Worm (Caenorhabditis elegans) whole organism, L4 larva: Measurements from ENCODE around the gene C33A12.19.
A peak's percentile ranks its signal among the peaks of the same experiment; 100 is the strongest.

Experiments
- F44E2.7 ChIP-seq: fragments of 200-800 bp; sonication (Bioruptor generic); IDR thresholded peaks from 2 replicates; pipeline ENCODE4 v2.1.2; 2022; ENCODE audit warnings: missing genetic modification characterization, missing compliant biosample characterization
- F49E8.2 ChIP-seq: sonication (generic microtip); optimal IDR thresholded peaks from 2 replicates; lab custom pipeline; 2016; ENCODE audit warnings: missing compliant biosample characterization, mild to moderate bottlenecking, missing genetic modification characterization, borderline replicate concordance
- T26A8.4 ChIP-seq: fragments of 200-800 bp; sonication (Bioruptor generic); IDR thresholded peaks from 2 replicates; pipeline ENCODE4 v1.3.6; 2022; ENCODE audit warnings: missing genetic modification characterization, missing compliant biosample characterization
- Y48G9A.11 ChIP-seq: fragments of 200-800 bp; sonication (Bioruptor generic); IDR thresholded peaks from 2 replicates; pipeline ENCODE4 v1.3.6; 2022; ENCODE audit warnings: missing genetic modification reagents, missing genetic modification characterization, missing compliant biosample characterization
- Y75B8A.6 ChIP-seq: fragments of 200-800 bp; sonication (Bioruptor generic); IDR thresholded peaks from 2 replicates; pipeline ENCODE4 v1.3.6; 2022; ENCODE audit warnings: missing genetic modification reagents, missing genetic modification characterization, missing compliant biosample characterization
- ama-1 ChIP-seq: fragments of 150-350 bp; optimal IDR thresholded peaks from 2 replicates; lab custom pipeline; 2014; ENCODE audit warnings: inconsistent platforms, mixed read lengths
- ceh-28 ChIP-seq: fragments of 150-350 bp; optimal IDR thresholded peaks from 2 replicates; lab custom pipeline; 2014; ENCODE audit warnings: missing biosample characterization, missing genetic modification reagents, missing genetic modification characterization
- ceh-82 ChIP-seq: sonication (generic microtip); optimal IDR thresholded peaks from 2 replicates; lab custom pipeline; 2017; ENCODE audit warnings: missing biosample characterization, missing genetic modification characterization
- ces-1 ChIP-seq: fragments of 150-350 bp; sonication (generic microtip); optimal IDR thresholded peaks from 4 replicates; lab custom pipeline; 2014; ENCODE audit warnings: missing biosample characterization, missing genetic modification reagents, missing genetic modification characterization
- cey-2 ChIP-seq: sonication (generic microtip); optimal IDR thresholded peaks from 3 replicates; lab custom pipeline; 2017; ENCODE audit warnings: missing genetic modification characterization, mild to moderate bottlenecking, missing compliant biosample characterization, antibody characterized with exemption, borderline replicate concordance; ENCODE audit not compliant: insufficient read depth
- ctbp-1 ChIP-seq: fragments of 200-800 bp; sonication (Bioruptor generic); IDR thresholded peaks from 2 replicates; pipeline ENCODE4 v1.3.6; 2022; ENCODE audit warnings: missing genetic modification reagents, missing genetic modification characterization, missing compliant biosample characterization
- daf-16 ChIP-seq, 3 experiments: sonication (generic microtip); optimal IDR thresholded peaks; 2 replicates each; lab custom pipeline; 2016 to 2017; ENCODE audit warnings: missing genetic modification characterization in 3 of 3, missing genetic modification reagents in 3 of 3, mild to moderate bottlenecking in 2 of 3, missing compliant biosample characterization in 2 of 3, missing biosample characterization in 1 of 3, moderate library complexity in 1 of 3
- daf-19 ChIP-seq: fragments of 200-800 bp; sonication (Bioruptor generic); conservative IDR thresholded peaks from 2 replicates; pipeline ENCODE4 v1.3.6; 2022; ENCODE audit warnings: missing genetic modification characterization, missing compliant biosample characterization
- daf-8 ChIP-seq: fragments of 200-800 bp; sonication (Bioruptor generic); IDR thresholded peaks from 2 replicates; pipeline ENCODE4 v1.3.6; 2022; ENCODE audit warnings: missing genetic modification characterization, missing compliant biosample characterization
- dmd-6 ChIP-seq: fragments of 200-800 bp; sonication (Bioruptor generic); IDR thresholded peaks from 2 replicates; pipeline ENCODE4 v1.3.6; 2022; ENCODE audit warnings: missing genetic modification reagents, missing genetic modification characterization, missing compliant biosample characterization
- dmd-8 ChIP-seq: fragments of 200-800 bp; sonication (Bioruptor generic); IDR thresholded peaks from 2 replicates; pipeline ENCODE4 v1.3.6; 2022; ENCODE audit warnings: missing genetic modification characterization, missing compliant biosample characterization
- dmd-9 ChIP-seq: fragments of 200-800 bp; sonication (Bioruptor generic); IDR thresholded peaks from 2 replicates; pipeline ENCODE4 v1.3.6; 2022; ENCODE audit warnings: missing genetic modification reagents, missing genetic modification characterization, missing compliant biosample characterization
- duxl-1 ChIP-seq: sonication (generic microtip); optimal IDR thresholded peaks from 2 replicates; lab custom pipeline; 2016; ENCODE audit warnings: mild to moderate bottlenecking, missing genetic modification characterization, moderate library complexity, missing compliant biosample characterization; ENCODE audit not compliant: poor library complexity
- fos-1 ChIP-seq: fragments of 150-350 bp; optimal IDR thresholded peaks from 2 replicates; lab custom pipeline; 2014; ENCODE audit warnings: missing biosample characterization, missing genetic modification characterization
- gei-8 ChIP-seq: fragments of 200-800 bp; sonication (Bioruptor generic); optimal IDR thresholded peaks from 2 replicates; lab custom pipeline; 2018; ENCODE audit warnings: mild to moderate bottlenecking, missing genetic modification characterization, missing compliant biosample characterization
- hif-1 ChIP-seq, 2 experiments: sonication (generic microtip); optimal IDR thresholded peaks; 2 replicates each; lab custom pipeline; 2016 to 2017; ENCODE audit warnings: missing compliant biosample characterization in 2 of 2, missing genetic modification characterization in 2 of 2, missing genetic modification reagents in 2 of 2, missing genotype in 2 of 2, mild to moderate bottlenecking in 1 of 2
- hlh-11 ChIP-seq: fragments of 200-800 bp; sonication (Bioruptor generic); optimal IDR thresholded peaks from 2 replicates; lab custom pipeline; 2018; ENCODE audit warnings: mild to moderate bottlenecking, missing genetic modification characterization, missing compliant biosample characterization
- hmg-1.1 ChIP-seq: fragments of 200-800 bp; sonication (Bioruptor generic); IDR thresholded peaks from 2 replicates; pipeline ENCODE4 v1.3.6; 2022; ENCODE audit warnings: missing genetic modification reagents, missing genetic modification characterization, missing compliant biosample characterization
- jun-1 ChIP-seq: fragments of 150-350 bp; optimal IDR thresholded peaks from 2 replicates; lab custom pipeline; 2014; ENCODE audit warnings: missing biosample characterization, missing genetic modification reagents, missing genetic modification characterization
- lim-7 ChIP-seq: fragments of 200-800 bp; sonication (Bioruptor generic); IDR thresholded peaks from 2 replicates; pipeline ENCODE4 v1.3.6; 2022; ENCODE audit warnings: missing genetic modification characterization, missing compliant biosample characterization
- lin-29 ChIP-seq: fragments of 200-800 bp; sonication (Bioruptor generic); IDR thresholded peaks from 2 replicates; pipeline ENCODE4 v1.3.6; 2022; ENCODE audit warnings: missing genetic modification reagents, missing genetic modification characterization, missing compliant biosample characterization
- lsy-2 ChIP-seq, 2 experiments: fragments of 150-350 bp in 1 of 2; sonication (generic microtip) in 1 of 2; optimal IDR thresholded peaks; 2 replicates each; lab custom pipeline; 2014 to 2017; ENCODE audit warnings: missing biosample characterization in 2 of 2, missing genetic modification characterization in 2 of 2
- madf-9 ChIP-seq: fragments of 200-800 bp; sonication (Bioruptor generic); conservative IDR thresholded peaks from 2 replicates; pipeline ENCODE4 v1.3.6; 2022; ENCODE audit warnings: missing genetic modification reagents, missing genetic modification characterization, missing compliant biosample characterization
- mes-2 ChIP-seq: sonication (generic microtip); optimal IDR thresholded peaks from 2 replicates; lab custom pipeline; 2016; ENCODE audit warnings: missing genotype, mild to moderate bottlenecking, missing genetic modification characterization, missing compliant biosample characterization; ENCODE audit not compliant: poor library complexity, severe bottlenecking
- mxl-3 ChIP-seq: fragments of 200-800 bp; sonication (Bioruptor generic); optimal IDR thresholded peaks from 2 replicates; lab custom pipeline; 2018; ENCODE audit warnings: mild to moderate bottlenecking, missing genetic modification characterization, missing compliant biosample characterization
- nhr-10 ChIP-seq: fragments of 150-350 bp; optimal IDR thresholded peaks from 2 replicates; lab custom pipeline; 2014; ENCODE audit warnings: missing biosample characterization, missing genetic modification characterization
- nhr-111 ChIP-seq: fragments of 200-800 bp; sonication (Bioruptor generic); optimal IDR thresholded peaks from 2 replicates; lab custom pipeline; 2018; ENCODE audit warnings: mild to moderate bottlenecking, missing genetic modification characterization, missing compliant biosample characterization
- nhr-237 ChIP-seq: sonication (generic microtip); optimal IDR thresholded peaks from 2 replicates; lab custom pipeline; 2017; ENCODE audit warnings: missing biosample characterization, missing genetic modification characterization
- nhr-41 ChIP-seq: fragments of 200-800 bp; sonication (Bioruptor generic); IDR thresholded peaks from 2 replicates; pipeline ENCODE4 v1.3.6; 2022; ENCODE audit warnings: missing genetic modification reagents, missing genetic modification characterization, missing compliant biosample characterization
- nhr-42 ChIP-seq: fragments of 200-800 bp; sonication (Bioruptor generic); IDR thresholded peaks from 2 replicates; pipeline ENCODE4 v1.3.6; 2022; ENCODE audit warnings: missing genetic modification characterization, missing compliant biosample characterization
- php-3 ChIP-seq: fragments of 200-800 bp; sonication (Bioruptor generic); IDR thresholded peaks from 2 replicates; pipeline ENCODE4 v1.3.6; 2022; ENCODE audit warnings: missing genetic modification reagents, missing genetic modification characterization, missing compliant biosample characterization
- pqm-1 ChIP-seq: sonication (generic microtip); optimal IDR thresholded peaks from 2 replicates; lab custom pipeline; 2017; ENCODE audit warnings: missing biosample characterization, missing genetic modification characterization
- set-16 ChIP-seq: fragments of 200-800 bp; sonication (Bioruptor generic); IDR thresholded peaks from 2 replicates; pipeline ENCODE4 v1.3.6; 2022; ENCODE audit warnings: missing genetic modification reagents, missing genetic modification characterization, missing compliant biosample characterization
- skn-1 ChIP-seq: fragments of 150-350 bp; optimal IDR thresholded peaks from 2 replicates; lab custom pipeline; 2014; ENCODE audit warnings: missing biosample characterization, missing genetic modification characterization
- snpc-1.2 ChIP-seq: fragments of 200-800 bp; sonication (Bioruptor generic); IDR thresholded peaks from 2 replicates; pipeline ENCODE4 v1.3.6; 2022; ENCODE audit warnings: missing genetic modification reagents, missing genetic modification characterization, missing compliant biosample characterization
- snpc-4 ChIP-seq: fragments of 150-350 bp; optimal IDR thresholded peaks from 2 replicates; lab custom pipeline; 2014; ENCODE audit warnings: missing biosample characterization, missing genetic modification characterization
- spr-1 ChIP-seq: sonication (generic microtip); optimal IDR thresholded peaks from 2 replicates; lab custom pipeline; 2016; ENCODE audit warnings: mild to moderate bottlenecking, missing genetic modification characterization, missing compliant biosample characterization
- spr-3 ChIP-seq: fragments of 200-800 bp; sonication (Bioruptor generic); optimal IDR thresholded peaks from 2 replicates; lab custom pipeline; 2018; ENCODE audit warnings: mild to moderate bottlenecking, missing genetic modification characterization, missing compliant biosample characterization
- unc-39 ChIP-seq: sonication (generic microtip); optimal IDR thresholded peaks from 2 replicates; lab custom pipeline; 2017; ENCODE audit warnings: missing biosample characterization, missing genetic modification characterization
- unc-62 ChIP-seq, 3 experiments: fragments of 150-350 bp in 1 of 3; sonication (generic microtip); optimal IDR thresholded peaks in 2 of 3; peaks in 1 of 3; 1 replicate in 1 of 3; 2 replicates in 2 of 3; lab custom pipeline; 2014 to 2017; ENCODE audit warnings: missing biosample characterization in 3 of 3, missing genetic modification characterization in 3 of 3, missing genetic modification reagents in 3 of 3, missing genotype in 1 of 3
- zfp-3 ChIP-seq: fragments of 200-800 bp; sonication (Bioruptor generic); conservative IDR thresholded peaks from 2 replicates; pipeline ENCODE4 v1.3.6; 2022; ENCODE audit warnings: missing genetic modification reagents, missing genetic modification characterization, missing compliant biosample characterization
- ztf-11 ChIP-seq: fragments of 150-350 bp; optimal IDR thresholded peaks from 2 replicates; lab custom pipeline; 2014; ENCODE audit warnings: missing biosample characterization, missing genetic modification characterization
- ztf-7 ChIP-seq: fragments of 150-350 bp; optimal IDR thresholded peaks from 2 replicates; lab custom pipeline; 2014; ENCODE audit warnings: missing biosample characterization, missing genetic modification characterization

Gene C33A12.19

ce11 chrIV:9477135-9477928 is 39.5 kb upstream of the C33A12.19 start, which contains the start of gene wrt-3 (continued):
- TF ChIP-seq daf-16 (GFP tag; optimal IDR thresholded peaks at IDR 0.05; lab: Kevin White, UChicago), result peak; percentile 71 to 95
- TF ChIP-seq daf-16 (tag; optimal IDR thresholded peaks at IDR 0.05; lab: Kevin White, UChicago), result no peak
- TF ChIP-seq ama-1 (lab: Kevin White, UChicago), result no peak
- no peak for TF ChIP-seq skn-1 (tag; lab: Kevin White, UChicago)
- no peak for TF ChIP-seq T26A8.4 (GFP tag; lab: Robert Waterston, UW)
- peak; percentile 94 for TF ChIP-seq nhr-111 (GFP tag; lab: Kevin White, UChicago)
- TF ChIP-seq jun-1 (tag; lab: Kevin White, UChicago), result no peak
- no peak for TF ChIP-seq nhr-10 (tag; lab: Kevin White, UChicago)
- TF ChIP-seq ceh-28, result no peak
- TF ChIP-seq daf-8, result no peak
- no peak for TF ChIP-seq cey-2 (tag; lab: Kevin White, UChicago)
- no peak for TF ChIP-seq Y48G9A.11 (GFP tag; lab: Robert Waterston, UW)
- TF ChIP-seq mxl-3 (GFP tag; lab: Kevin White, UChicago), result peak; percentile 60
- no peak; the same call in none of the 2 replicates for TF ChIP-seq lim-7 (GFP tag; lab: Robert Waterston, UW)
- TF ChIP-seq snpc-1.2 (GFP tag; lab: Robert Waterston, UW), result peak; percentile 96
- TF ChIP-seq daf-19, result peak; percentile 90
- TF ChIP-seq fos-1 (tag; lab: Kevin White, UChicago), result no peak
- peak; percentile 75; the same call in 1 of the 2 replicates for TF ChIP-seq nhr-41
- TF ChIP-seq spr-1 (tag; lab: Kevin White, UChicago), result peak; percentile 74
- TF ChIP-seq ztf-11 (tag; lab: Kevin White, UChicago), result no peak
- no peak for TF ChIP-seq hif-1 (tag; optimal IDR thresholded peaks at IDR 0.05; lab: Kevin White, UChicago)
- TF ChIP-seq lin-29 (GFP tag; lab: Robert Waterston, UW), result peak; percentile 49; the same call in 1 of the 2 replicates
- no peak for TF ChIP-seq ces-1 (GFP tag; lab: Kevin White, UChicago)
- TF ChIP-seq hmg-1.1 (GFP tag; lab: Robert Waterston, UW), result peak; percentile 81
- peak in 1 of 2 experiments; percentile 82 for TF ChIP-seq unc-62 (GFP tag; optimal IDR thresholded peaks at IDR 0.05 in 1 of 2; lab: Kevin White, UChicago)
- TF ChIP-seq unc-62 (tag; optimal IDR thresholded peaks at IDR 0.05; lab: Kevin White, UChicago), result no peak
- TF ChIP-seq F44E2.7 (GFP tag; lab: Robert Waterston, UW), result peak; percentile 97
- peak in 1 of 2 experiments; percentile 12 for TF ChIP-seq lsy-2 (tag; optimal IDR thresholded peaks at IDR 0.05; lab: Kevin White, UChicago)
- no peak; the same call in 1 of the 2 replicates for TF ChIP-seq Y75B8A.6 (GFP tag; lab: Robert Waterston, UW)
- no peak; the same call in 1 of the 2 replicates for TF ChIP-seq ctbp-1
- peak; percentile 81 for TF ChIP-seq spr-3 (GFP tag; lab: Kevin White, UChicago)
- TF ChIP-seq mes-2 (tag; lab: Kevin White, UChicago), result no peak
- TF ChIP-seq duxl-1, result peak; percentile 91
- no peak for TF ChIP-seq unc-39 (tag; lab: Kevin White, UChicago)
- peak; percentile 99 for TF ChIP-seq dmd-8 (GFP tag; lab: Robert Waterston, UW)
- TF ChIP-seq dmd-6, result no peak
- TF ChIP-seq madf-9 (GFP tag; lab: Robert Waterston, UW), result peak; percentile 82
- TF ChIP-seq F49E8.2 (tag; lab: Kevin White, UChicago), result peak; percentile 42
- TF ChIP-seq set-16 (GFP tag; lab: Robert Waterston, UW), result no peak
- TF ChIP-seq gei-8 (GFP tag; lab: Kevin White, UChicago), result peak; percentile 90
- peak; percentile 71 for TF ChIP-seq ztf-7 (tag; lab: Kevin White, UChicago)
- TF ChIP-seq dmd-9 (GFP tag; lab: Robert Waterston, UW), result no peak; the same call in 1 of the 2 replicates
- TF ChIP-seq php-3, result no peak
- TF ChIP-seq hlh-11 (tag; lab: Kevin White, UChicago), result no peak
- no peak for TF ChIP-seq ceh-82
- no peak for TF ChIP-seq pqm-1 (tag; lab: Kevin White, UChicago)
- no peak for TF ChIP-seq snpc-4 (tag; lab: Kevin White, UChicago)
- 0 out of 2 replicates have a peak, but pooled peaks have one; percentile 74 for TF ChIP-seq zfp-3 (GFP tag; lab: Robert Waterston, UW)
- no peak for TF ChIP-seq nhr-237 (tag; lab: Kevin White, UChicago)
- TF ChIP-seq nhr-42 (GFP tag; lab: Robert Waterston, UW), result peak; percentile 86
